Worm (Caenorhabditis elegans): ENCODE data around the gene dlc-2.

ce11 chrIV:12121076-12121475 lies 9.7 kb upstream of the dlc-2 start, which contains the start of the genes ddb-1 and M18.6:
- TF ChIP-seq nhr-90 (tag; optimal IDR thresholded peaks at IDR 0.05), result no peak
- TF ChIP-seq let-607 (tag; optimal IDR thresholded peaks at IDR 0.05), result no peak
- no peak for TF ChIP-seq sea-2 (GFP tag; IDR thresholded peaks at IDR 0.05)
- no peak for TF ChIP-seq unc-62 (GFP tag; optimal IDR thresholded peaks at IDR 0.05)
- no peak for TF ChIP-seq nhr-80 (tag; optimal IDR thresholded peaks at IDR 0.05)
- TF ChIP-seq attf-6 (GFP tag; IDR thresholded peaks at IDR 0.05), result no peak
- no peak for TF ChIP-seq atf-7 (tag; optimal IDR thresholded peaks at IDR 0.05)
- no peak for TF ChIP-seq Y53G8AR.9 (GFP tag; conservative IDR thresholded peaks at IDR 0.05)
- TF ChIP-seq K12H6.12 (tag; optimal IDR thresholded peaks at IDR 0.05), result no peak
- no peak for TF ChIP-seq F55B11.4 (tag; optimal IDR thresholded peaks at IDR 0.05; ENCODE audit: borderline replicate concordance, insufficient read depth)
- TF ChIP-seq let-526 (GFP tag; IDR thresholded peaks at IDR 0.05), result no peak

Measured in whole organism, young adult.